Fruit fly (Drosophila melanogaster) whole organism, embryonic: ENCODE measurements around the gene MED15.

Experiments used
- HLH3B ChIP-seq: fragments of 200-800 bp; sonication (Bioruptor generic); IDR thresholded peaks from 2 replicates; pipeline ENCODE4 v1.3.6; 2022; ENCODE audit warnings: missing biosample characterization, missing genetic modification characterization
- insv ChIP-seq, 2 experiments: fragments of 200-800 bp; sonication (Bioruptor generic); optimal IDR thresholded peaks; 3 replicates each; lab custom pipeline; 2016 to 2018; ENCODE audit warnings: missing biosample characterization in 2 of 2, missing genetic modification characterization in 2 of 2
- ken ChIP-seq: fragments of 200-800 bp; sonication (Bioruptor generic); IDR thresholded peaks from 3 replicates; pipeline ENCODE4 v1.3.6; 2022; ENCODE audit warnings: missing biosample characterization, missing genetic modification characterization
- nmo ChIP-seq: fragments of 200-800 bp; sonication (Bioruptor generic); optimal IDR thresholded peaks from 2 replicates; lab custom pipeline; 2018; ENCODE audit warnings: missing biosample characterization, mild to moderate bottlenecking, missing genetic modification characterization, moderate library complexity

DNA sequence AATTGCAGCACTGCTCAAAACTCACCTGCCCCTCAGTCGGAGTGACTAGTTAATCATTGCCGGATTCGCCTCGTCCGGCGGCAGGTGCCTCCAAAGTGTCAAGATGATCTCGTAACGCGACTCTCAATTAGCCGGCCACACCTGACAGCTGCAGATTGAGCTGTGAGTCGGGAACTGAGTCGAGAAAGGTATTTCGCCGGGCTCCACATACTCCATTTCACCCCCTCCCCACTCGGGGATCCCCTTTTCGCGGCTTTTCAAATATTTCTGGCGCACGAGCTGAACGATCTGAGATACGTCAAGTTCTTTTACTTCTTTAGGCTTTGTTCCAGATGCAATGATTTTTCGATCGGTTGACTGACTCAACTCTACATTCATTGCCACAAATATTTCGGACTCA lies 46.4 kb upstream of the MED15 start:
- TF ChIP-seq ken (GFP tag; lab: Robert Waterston, UW) (no peak), HLH3B (GFP tag; lab: Robert Waterston, UW) (no peak), insv (GFP tag; optimal IDR thresholded peaks at IDR 0.05; lab: Kevin White, UChicago) (no peak), nmo (GFP tag; lab: Kevin White, UChicago) (no peak)
